Worm (Caenorhabditis elegans) whole organism, L4/young adult: ENCODE measurements around the gene toe-1.

Experiments
- dao-5 ChIP-seq: sonication (generic microtip); optimal IDR thresholded peaks from 2 replicates; lab custom pipeline; 2016; ENCODE audit warnings: missing genotype, missing genetic modification characterization, moderate library complexity, missing compliant biosample characterization
- him-1 ChIP-seq: sonication (generic microtip); optimal IDR thresholded peaks from 2 replicates; lab custom pipeline; 2016; ENCODE audit warnings: missing genotype, missing genetic modification reagents, missing genetic modification characterization, missing compliant biosample characterization

ce11 chrII:4470972-4471645 is 46.1 kb downstream of the toe-1 start, which contains the start of gene W06B4.1:
- no peak for TF ChIP-seq him-1
- TF ChIP-seq dao-5 (tag; lab: Kevin White, UChicago) = no peak
